Worm (Caenorhabditis elegans): ENCODE data around the gene nucb-1.

nucb-1 gene

DNA sequence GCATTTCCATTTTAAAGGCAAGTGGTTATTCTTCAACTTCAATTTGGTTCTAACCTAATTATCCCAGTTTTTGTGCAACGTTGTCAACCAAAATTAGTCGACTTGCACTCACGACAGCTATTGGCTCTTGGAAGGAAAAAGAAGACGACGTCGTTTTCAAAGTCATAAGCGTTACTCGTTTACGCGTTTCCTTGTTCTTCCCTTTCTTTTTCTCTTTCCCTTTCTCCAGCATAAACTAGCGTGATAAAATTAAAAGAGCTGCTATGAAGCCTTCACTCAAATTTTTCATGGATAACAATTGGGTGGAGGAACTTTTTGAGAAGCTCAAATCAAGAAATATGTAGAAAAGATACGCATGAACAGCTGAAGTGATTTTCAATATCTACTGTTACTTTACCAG, 34.3 kb upstream of the nucb-1 start:
- TF ChIP-seq nhr-23 (tag; optimal IDR thresholded peaks at IDR 0.05), result no peak
- TF ChIP-seq nhr-11 (tag; optimal IDR thresholded peaks at IDR 0.05), result no peak
- TF ChIP-seq nhr-25 (tag; optimal IDR thresholded peaks at IDR 0.05), result no peak
- no peak for TF ChIP-seq dmd-4 (tag; optimal IDR thresholded peaks at IDR 0.05)
- no peak for TF ChIP-seq sma-9 (GFP tag; optimal IDR thresholded peaks at IDR 0.05)
- TF ChIP-seq sma-9 (tag; optimal IDR thresholded peaks at IDR 0.05), result no peak
- no peak for TF ChIP-seq nhr-6 (tag; optimal IDR thresholded peaks at IDR 0.05)
- TF ChIP-seq unc-55 (GFP tag; optimal IDR thresholded peaks at IDR 0.05), result no peak
- no peak for TF ChIP-seq unc-62 (GFP tag; optimal IDR thresholded peaks at IDR 0.05)
- TF ChIP-seq elt-1 (tag; optimal IDR thresholded peaks at IDR 0.05), result no peak
- no peak for TF ChIP-seq lsy-2 (tag; optimal IDR thresholded peaks at IDR 0.05)
- no peak for TF ChIP-seq ceh-16 (tag; optimal IDR thresholded peaks at IDR 0.05)
- TF ChIP-seq fos-1 (tag; optimal IDR thresholded peaks at IDR 0.05), result no peak
- TF ChIP-seq lin-13 (GFP tag; optimal IDR thresholded peaks at IDR 0.05), result no peak
- TF ChIP-seq sma-3 (GFP tag; optimal IDR thresholded peaks at IDR 0.05), result no peak
- no peak for TF ChIP-seq lin-11 (tag; optimal IDR thresholded peaks at IDR 0.05)

ce11 chrX:10167005-10167404, 30.5 kb upstream of the nucb-1 start, which contains the start of gene rnp-9:
rnp-9 (plus strand) TSS chrX:10167305.
- no peak for TF ChIP-seq lin-13 (GFP tag; optimal IDR thresholded peaks at IDR 0.05)
- no peak for TF ChIP-seq mdl-1 (tag; optimal IDR thresholded peaks at IDR 0.05)
- no peak for TF ChIP-seq Y55F3AM.14 (GFP tag; optimal IDR thresholded peaks at IDR 0.05)
- no peak for TF ChIP-seq skn-1 (tag; optimal IDR thresholded peaks at IDR 0.05)
- TF ChIP-seq nhr-21 (tag; optimal IDR thresholded peaks at IDR 0.05), result no peak
- no peak for TF ChIP-seq unc-62 (GFP tag; optimal IDR thresholded peaks at IDR 0.05)
- TF ChIP-seq zag-1 (tag; optimal IDR thresholded peaks at IDR 0.05), result no peak
- no peak for TF ChIP-seq nhr-6 (tag; optimal IDR thresholded peaks at IDR 0.05)
- no peak for TF ChIP-seq alr-1 (tag; optimal IDR thresholded peaks at IDR 0.05)

DNA sequence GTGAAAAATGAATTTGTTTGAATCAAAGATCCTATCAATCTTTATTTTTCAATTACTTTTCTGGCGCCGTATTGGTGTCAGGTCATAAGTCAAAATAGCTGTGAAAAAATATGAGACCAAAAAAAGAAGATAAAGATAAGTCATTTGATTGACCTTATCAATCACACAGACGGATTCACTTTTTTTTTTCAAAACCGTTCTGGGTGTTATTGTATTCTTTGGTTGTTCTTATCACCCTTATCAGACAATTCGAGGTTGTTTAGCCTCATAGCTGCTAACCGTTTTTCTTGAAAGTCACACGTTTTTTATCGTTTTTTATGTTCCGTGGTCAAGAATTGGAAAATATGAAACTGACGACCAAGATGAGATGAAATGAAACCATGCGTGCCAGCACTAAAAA, 29.0 kb upstream of the nucb-1 start:
- TF ChIP-seq R02D3.7 (tag; optimal IDR thresholded peaks at IDR 0.05) (no peak), nhr-21 (tag; optimal IDR thresholded peaks at IDR 0.05) (peak; percentile 17), alr-1 (tag; optimal IDR thresholded peaks at IDR 0.05) (no peak), mdl-1 (tag; optimal IDR thresholded peaks at IDR 0.05) (no peak), ztf-4 (tag; optimal IDR thresholded peaks at IDR 0.05) (no peak), crh-2 (tag; optimal IDR thresholded peaks at IDR 0.05) (peak; percentile 1), mab-5 (tag; optimal IDR thresholded peaks at IDR 0.05) (no peak), ztf-11 (tag; optimal IDR thresholded peaks at IDR 0.05) (no peak), blmp-1 (tag; optimal IDR thresholded peaks at IDR 0.05; ENCODE audit: insufficient read depth) (peak; percentile 86), ama-1 (optimal IDR thresholded peaks at IDR 0.05) (no peak), sma-9 (GFP tag; optimal IDR thresholded peaks at IDR 0.05) (peak; percentile 31), sma-9 (tag; optimal IDR thresholded peaks at IDR 0.05) (no peak), elt-3 (tag; optimal IDR thresholded peaks at IDR 0.05) (no peak), sem-4 (tag; optimal IDR thresholded peaks at IDR 0.05) (no peak), nhr-237 (tag; optimal IDR thresholded peaks at IDR 0.05) (no peak)

ce11 chrX:10170598-10170997, 26.9 kb upstream of the nucb-1 start:
- TF ChIP-seq ztf-4 (tag; optimal IDR thresholded peaks at IDR 0.05) (no peak), gmeb-1 (tag; optimal IDR thresholded peaks at IDR 0.05) (no peak), zag-1 (tag; optimal IDR thresholded peaks at IDR 0.05) (no peak), alr-1 (tag; optimal IDR thresholded peaks at IDR 0.05) (no peak), crh-2 (tag; optimal IDR thresholded peaks at IDR 0.05) (no peak), nhr-129 (tag; optimal IDR thresholded peaks at IDR 0.05) (no peak), nhr-12 (tag; optimal IDR thresholded peaks at IDR 0.05) (no peak), nhr-237 (tag; optimal IDR thresholded peaks at IDR 0.05) (no peak), nhr-11 (tag; optimal IDR thresholded peaks at IDR 0.05) (no peak), dmd-4 (tag; optimal IDR thresholded peaks at IDR 0.05) (no peak), unc-39 (tag; optimal IDR thresholded peaks at IDR 0.05) (no peak), Y55F3AM.14 (GFP tag; optimal IDR thresholded peaks at IDR 0.05) (no peak)

ce11 chrX:10172004-10172584, 25.4 kb upstream of the nucb-1 start, which contains the start of gene C07A4.2:
C07A4.2 (plus strand) TSS chrX:10172198.
- TF ChIP-seq lin-13 (GFP tag; optimal IDR thresholded peaks at IDR 0.05), result no peak
- TF ChIP-seq lin-11 (tag; optimal IDR thresholded peaks at IDR 0.05), result no peak
- no peak for TF ChIP-seq C34F6.9 (tag; optimal IDR thresholded peaks at IDR 0.05)
- no peak for TF ChIP-seq unc-62 (GFP tag; optimal IDR thresholded peaks at IDR 0.05)
- TF ChIP-seq nhr-77 (tag; optimal IDR thresholded peaks at IDR 0.05), result no peak
- no peak for TF ChIP-seq skn-1 (tag; optimal IDR thresholded peaks at IDR 0.05)
- no peak for TF ChIP-seq aly-2 (tag; optimal IDR thresholded peaks at IDR 0.05)
- TF ChIP-seq peb-1 (tag; optimal IDR thresholded peaks at IDR 0.05), result no peak
- no peak for TF ChIP-seq elt-1 (tag; optimal IDR thresholded peaks at IDR 0.05)
- TF ChIP-seq R02D3.7 (tag; optimal IDR thresholded peaks at IDR 0.05), result no peak
- TF ChIP-seq sem-4 (tag; optimal IDR thresholded peaks at IDR 0.05), result no peak
- TF ChIP-seq dmd-4 (tag; optimal IDR thresholded peaks at IDR 0.05), result no peak
- no peak for TF ChIP-seq ztf-11 (tag; optimal IDR thresholded peaks at IDR 0.05)
- no peak for TF ChIP-seq lin-39 (tag; optimal IDR thresholded peaks at IDR 0.05)
